Fruit fly (Drosophila melanogaster) whole organism, adult: ENCODE results near the gene Brd8.

Experiments used
- CG11617 ChIP-seq: fragments of 200-800 bp; sonication (Bioruptor generic); optimal IDR thresholded peaks from 2 replicates; lab custom pipeline; 2017; ENCODE audit warnings: mild to moderate bottlenecking, missing biosample characterization, missing genetic modification reagents, missing genetic modification characterization
- CG14711 ChIP-seq: fragments of 200-800 bp; sonication (Bioruptor generic); optimal IDR thresholded peaks from 2 replicates; lab custom pipeline; 2018; ENCODE audit warnings: missing biosample characterization, mild to moderate bottlenecking, missing genetic modification characterization, moderate library complexity
- CG1620 ChIP-seq: fragments of 200-800 bp; sonication (Bioruptor generic); optimal IDR thresholded peaks from 2 replicates; lab custom pipeline; 2016; ENCODE audit warnings: missing biosample characterization, missing genetic modification characterization
- CG33017 ChIP-seq: fragments of 200-800 bp; sonication (Bioruptor generic); optimal IDR thresholded peaks from 2 replicates; lab custom pipeline; 2018; ENCODE audit warnings: missing biosample characterization, mild to moderate bottlenecking, missing genetic modification characterization, moderate library complexity
- CG5204 ChIP-seq: fragments of 200-800 bp; sonication (Bioruptor generic); optimal IDR thresholded peaks from 2 replicates; lab custom pipeline; 2016; ENCODE audit warnings: missing biosample characterization, missing genetic modification characterization
- Crg-1 ChIP-seq: fragments of 200-800 bp; sonication (Bioruptor generic); optimal IDR thresholded peaks from 2 replicates; lab custom pipeline; 2016; ENCODE audit warnings: missing biosample characterization, missing genetic modification characterization
- Hr96 ChIP-seq: fragments of 200-800 bp; sonication (Bioruptor generic); optimal IDR thresholded peaks from 2 replicates; lab custom pipeline; 2016; ENCODE audit warnings: missing biosample characterization, missing genetic modification characterization
- Mnt ChIP-seq: fragments of 200-800 bp; sonication (Bioruptor generic); optimal IDR thresholded peaks from 2 replicates; lab custom pipeline; 2016; ENCODE audit warnings: missing biosample characterization, mild to moderate bottlenecking, missing genetic modification characterization
- bab1 ChIP-seq: fragments of 200-800 bp; sonication (Bioruptor generic); optimal IDR thresholded peaks from 3 replicates; lab custom pipeline; 2019; ENCODE audit warnings: missing biosample characterization, mild to moderate bottlenecking, missing genetic modification characterization, moderate library complexity
- cic ChIP-seq: fragments of 200-800 bp; sonication (Bioruptor generic); optimal IDR thresholded peaks from 2 replicates; lab custom pipeline; 2017; ENCODE audit warnings: missing biosample characterization, mild to moderate bottlenecking, missing genetic modification characterization, moderate library complexity
- kay ChIP-seq: fragments of 200-800 bp; sonication (Bioruptor generic); peaks from one replicate; lab custom pipeline; 2016; ENCODE audit warnings: missing biosample characterization, missing genetic modification characterization, borderline replicate concordance
- pad ChIP-seq: fragments of 200-800 bp; sonication (Bioruptor generic); optimal IDR thresholded peaks from 3 replicates; lab custom pipeline; 2017; ENCODE audit warnings: missing biosample characterization, missing genetic modification characterization, mild to moderate bottlenecking, moderate library complexity, missing genetic modification reagents
- toe ChIP-seq: fragments of 200-800 bp; sonication (Bioruptor generic); optimal IDR thresholded peaks from 2 replicates; lab custom pipeline; 2016; ENCODE audit warnings: missing biosample characterization, missing genetic modification characterization

- TF ChIP-seq CG11617 (GFP tag; lab: Kevin White, UChicago) = no peak
- no peak for TF ChIP-seq cic (GFP tag; lab: Kevin White, UChicago)
- no peak for TF ChIP-seq CG5204 (GFP tag; lab: Kevin White, UChicago)
- TF ChIP-seq kay (GFP tag; lab: Kevin White, UChicago) = no peak
- TF ChIP-seq CG1620 = no peak
- TF ChIP-seq CG14711 (tag; lab: Kevin White, UChicago) = no peak
- no peak for TF ChIP-seq pad (GFP tag; lab: Kevin White, UChicago)
- no peak for TF ChIP-seq CG33017 (tag; lab: Kevin White, UChicago)
- no peak for TF ChIP-seq toe (GFP tag; lab: Kevin White, UChicago)
- TF ChIP-seq Crg-1 (GFP tag; lab: Kevin White, UChicago) = no peak
- TF ChIP-seq Hr96 (GFP tag; lab: Kevin White, UChicago) = no peak
- TF ChIP-seq Mnt (GFP tag; lab: Kevin White, UChicago) = no peak
- no peak for TF ChIP-seq bab1 (GFP tag; lab: Kevin White, UChicago)
These were observed 2.7 kb upstream of the Brd8 start for dm6 chr3R:29220585-29220984.
